Fruit fly (Drosophila melanogaster) Kc167 (cell line): ENCODE measurements around the gene mRpL24.

ENCODE experiments used
- Sin3A ChIP-seq: fragments of >200 bp; optimal IDR thresholded peaks from 2 replicates; lab custom pipeline; 2018; ENCODE audit warnings: missing external identifiers
- h ChIP-seq: fragments of >200 bp; optimal IDR thresholded peaks from 3 replicates; lab custom pipeline; 2018; ENCODE audit warnings: missing external identifiers
- ttk ChIP-seq: sonication (Bioruptor generic); optimal IDR thresholded peaks from 2 replicates; lab custom pipeline; 2017; ENCODE audit warnings: missing external identifiers

DNA sequence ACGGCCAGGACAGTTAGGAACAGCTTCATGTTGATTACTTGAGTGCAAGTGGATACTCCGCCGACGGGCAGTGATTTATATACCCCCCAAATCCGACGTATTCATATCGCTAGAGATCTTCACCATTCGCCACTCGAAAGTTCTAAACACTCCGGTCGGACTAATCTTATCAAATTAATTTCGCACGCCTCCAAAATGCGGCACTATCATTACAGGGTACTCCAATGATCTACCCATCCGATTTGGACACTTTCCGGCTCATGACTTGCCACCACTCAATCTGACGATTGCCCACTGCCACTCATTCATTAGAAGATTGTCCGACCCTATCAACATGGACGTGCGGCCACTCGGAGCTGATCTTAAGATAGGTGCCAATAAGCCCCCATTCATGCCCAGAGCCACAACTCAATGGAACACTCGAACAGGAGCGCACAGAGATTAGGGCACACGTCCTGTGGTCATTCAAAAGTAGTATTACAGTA lies 8.0 kb upstream of the mRpL24 start, which contains the start of gene Jon25Bii:
- no peak for TF ChIP-seq ttk (lab: Kevin White, UChicago)
- no peak for TF ChIP-seq Sin3A (lab: Kevin White, UChicago)
- TF ChIP-seq h (lab: Kevin White, UChicago) = no peak
